Fruit fly (Drosophila melanogaster): ENCODE results near the gene CG13088.

Gene CG13088

dm6 chr2L:8528318-8528717 lies 39.5 kb downstream of the CG13088 start, which contains the start of the genes lmgA and lmgB:
lmgA (minus strand) TSS chr2L:8528618.
lmgB (minus strand) TSS chr2L:8528618.
- TF ChIP-seq CG8478 (optimal IDR thresholded peaks at IDR 0.05) = no peak

DNA sequence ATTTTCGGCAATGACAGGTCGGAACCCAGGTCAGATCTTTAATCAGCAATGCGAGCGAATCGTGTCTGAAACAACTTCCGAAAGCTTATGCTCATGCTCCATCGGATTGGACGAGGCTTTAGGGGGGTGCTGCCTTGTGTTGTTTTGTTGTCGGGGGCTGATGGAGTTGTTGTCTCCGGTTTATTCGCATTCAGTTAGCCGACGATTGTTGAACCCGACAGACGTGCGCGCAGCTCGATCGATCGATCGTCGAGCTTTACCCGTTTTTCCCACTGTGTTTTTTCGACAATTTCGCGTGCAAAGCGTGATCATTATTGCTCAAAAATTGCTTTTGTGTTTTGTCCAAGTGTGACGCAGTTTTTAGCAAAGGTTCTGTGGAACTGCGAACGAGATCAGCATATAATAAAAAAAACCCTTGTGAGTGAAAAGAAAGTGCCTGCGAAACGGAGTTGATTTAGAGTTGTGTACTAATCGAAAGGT lies 40.2 kb downstream of the CG13088 start, which contains the start of gene CG17834:
Gene CG17834 (plus strand): TSS at position 191 of the 480 bp plus-strand sequence.
- TF ChIP-seq CTCF (optimal IDR thresholded peaks at IDR 0.05) = no peak
- no peak for TF ChIP-seq CG8478 (optimal IDR thresholded peaks at IDR 0.05)

DNA sequence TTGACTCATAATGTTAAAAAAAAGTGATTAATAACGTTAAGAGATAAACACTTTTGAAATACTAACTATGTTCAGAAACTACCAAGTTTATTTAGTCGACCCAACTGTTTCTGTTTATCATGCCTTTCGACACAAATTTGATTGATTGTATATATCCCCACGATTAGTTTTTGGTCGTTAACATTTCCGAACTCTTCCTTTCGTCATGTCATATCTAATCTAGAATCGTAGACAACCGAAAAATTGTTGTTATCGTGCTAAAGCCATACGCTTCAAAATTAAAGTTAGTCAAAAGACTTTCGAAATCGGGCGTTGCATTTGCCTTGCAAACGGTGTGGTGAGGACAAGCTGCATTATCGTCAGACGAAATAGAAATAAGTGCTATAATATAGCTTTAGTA lies 41.4 kb downstream of the CG13088 start:
- no peak for TF ChIP-seq CTCF (optimal IDR thresholded peaks at IDR 0.05)

DNA sequence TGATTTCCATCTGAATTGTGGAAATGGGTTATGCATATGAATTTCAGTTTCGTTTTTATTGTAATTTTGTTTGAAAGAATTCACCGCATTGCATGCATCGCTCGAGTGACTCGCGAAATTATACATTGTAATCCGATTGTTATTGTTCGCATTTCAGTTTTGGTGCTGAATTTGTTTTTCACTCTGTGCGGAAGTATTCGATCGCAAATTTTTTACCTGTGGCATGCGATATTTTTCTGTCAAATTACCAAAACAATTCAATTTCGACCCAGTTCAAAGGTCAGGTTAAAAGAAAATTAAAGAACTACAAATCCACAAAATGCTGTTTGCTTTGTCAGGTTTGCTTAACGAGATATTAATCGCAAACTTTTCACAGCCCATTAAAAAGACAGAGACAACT lies 44.0 kb downstream of the CG13088 start:
- TF ChIP-seq CG8478 (optimal IDR thresholded peaks at IDR 0.05) (no peak), CTCF (optimal IDR thresholded peaks at IDR 0.05) (no peak)

DNA sequence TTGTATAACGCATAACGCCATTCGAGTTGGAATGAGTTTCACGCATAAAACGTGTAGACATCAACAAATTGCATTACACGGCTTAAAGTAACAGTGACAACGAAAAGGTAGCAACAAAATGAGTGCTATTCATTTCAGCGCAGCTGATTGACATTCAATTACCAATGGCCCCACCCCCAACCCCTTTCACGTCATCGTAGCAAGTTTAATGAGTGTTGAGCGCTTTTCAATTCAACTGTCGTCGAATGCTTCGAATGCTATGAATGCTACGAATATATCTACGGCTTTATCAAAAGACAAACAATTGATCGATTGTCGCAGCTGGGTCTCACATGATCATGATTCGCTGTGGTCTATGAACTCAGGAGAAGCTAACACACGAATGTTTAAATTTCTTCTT lies 44.9 kb downstream of the CG13088 start:
- TF ChIP-seq CG8478 (optimal IDR thresholded peaks at IDR 0.05) = no peak
- no peak for TF ChIP-seq CTCF (optimal IDR thresholded peaks at IDR 0.05)

dm6 chr2L:8534118-8534514 lies 45.3 kb downstream of the CG13088 start:
- no peak for TF ChIP-seq CG8478 (optimal IDR thresholded peaks at IDR 0.05)
- no peak for TF ChIP-seq CTCF (optimal IDR thresholded peaks at IDR 0.05)

DNA sequence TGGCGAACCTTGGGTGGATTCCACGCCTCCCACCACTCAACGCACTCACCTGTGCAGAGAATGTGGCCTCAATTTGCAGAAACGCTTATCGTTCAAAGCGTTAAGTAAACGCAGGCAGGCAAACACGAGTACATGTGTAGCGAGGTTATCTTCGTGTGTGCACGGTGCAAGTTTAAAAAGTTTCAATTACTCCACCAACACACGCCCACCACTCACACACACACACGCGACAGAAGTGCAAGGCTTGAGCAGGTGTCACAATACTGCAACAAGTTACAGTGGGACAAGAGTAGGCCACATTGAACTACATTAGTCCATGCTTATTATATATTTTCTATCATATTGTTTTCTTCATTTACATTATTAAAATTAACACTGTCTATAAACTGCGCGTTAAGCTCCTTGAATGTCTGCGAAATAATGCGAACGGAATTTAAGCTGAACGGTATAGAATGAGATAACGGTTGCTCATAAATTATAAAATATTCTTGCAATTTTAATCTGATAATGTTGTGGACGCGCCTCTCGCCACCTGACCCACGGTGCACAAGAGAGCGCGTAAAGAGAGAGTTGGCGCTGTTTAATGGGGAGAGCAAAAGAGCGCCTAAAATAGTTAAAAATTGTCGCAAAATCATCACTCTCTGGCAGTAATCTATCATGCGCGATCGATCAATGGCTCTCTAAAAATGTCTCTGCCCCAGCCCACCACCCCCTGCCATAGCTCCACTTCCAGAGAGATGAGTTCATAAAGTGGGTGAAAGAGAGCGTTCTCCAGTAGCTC lies 45.9 kb downstream of the CG13088 start:
- TF ChIP-seq CG8478 (optimal IDR thresholded peaks at IDR 0.05) = no peak
- no peak for TF ChIP-seq CTCF (optimal IDR thresholded peaks at IDR 0.05)

- TF ChIP-seq CTCF (optimal IDR thresholded peaks at IDR 0.05) = no peak
- no peak for TF ChIP-seq CG8478 (optimal IDR thresholded peaks at IDR 0.05)
Observed at dm6 chr2L:8535394-8536176, 46.8 kb downstream of the CG13088 start.

dm6 chr2L:8538449-8539050 lies 49.8 kb downstream of the CG13088 start:
- no peak for TF ChIP-seq CG8478 (optimal IDR thresholded peaks at IDR 0.05)
- no peak for TF ChIP-seq CTCF (optimal IDR thresholded peaks at IDR 0.05)
